Fruit fly (Drosophila melanogaster) whole organism, embryonic: Measurements from ENCODE around the gene CG6287.

ENCODE experiments used
- Abd-B ChIP-seq: fragments of 200-800 bp; sonication (Bioruptor generic); optimal IDR thresholded peaks from 2 replicates; lab custom pipeline; 2018; ENCODE audit warnings: missing biosample characterization, mild to moderate bottlenecking, missing genetic modification characterization, moderate library complexity
- BtbVII ChIP-seq: fragments of 200-800 bp; sonication (Bioruptor generic); optimal IDR thresholded peaks from 3 replicates; lab custom pipeline; 2017; ENCODE audit warnings: missing biosample characterization, mild to moderate bottlenecking, missing genetic modification characterization
- CG10209 ChIP-seq: fragments of 200-800 bp; sonication (Bioruptor generic); optimal IDR thresholded peaks from 3 replicates; lab custom pipeline; 2017; ENCODE audit warnings: missing biosample characterization, mild to moderate bottlenecking, missing genetic modification characterization, missing genetic modification reagents
- CG10462 ChIP-seq: fragments of 200-800 bp; sonication (Bioruptor generic); optimal IDR thresholded peaks from 2 replicates; lab custom pipeline; 2016; ENCODE audit warnings: missing biosample characterization, missing genetic modification characterization
- CG11093 ChIP-seq: fragments of 200-800 bp; sonication (Bioruptor generic); IDR thresholded peaks from 3 replicates; pipeline ENCODE4 v1.3.6; 2022; ENCODE audit warnings: missing biosample characterization, missing genetic modification characterization
- CG12391 ChIP-seq: fragments of 200-800 bp; sonication (Bioruptor generic); optimal IDR thresholded peaks from 3 replicates; lab custom pipeline; 2018; ENCODE audit warnings: missing biosample characterization, mild to moderate bottlenecking, missing genetic modification characterization, moderate library complexity
- CG12769 ChIP-seq: fragments of 200-800 bp; sonication (Bioruptor generic); optimal IDR thresholded peaks from 2 replicates; lab custom pipeline; 2019; ENCODE audit warnings: missing biosample characterization, mild to moderate bottlenecking, missing genetic modification characterization, moderate library complexity
- CG13296 ChIP-seq: fragments of 200-800 bp; sonication (Bioruptor generic); optimal IDR thresholded peaks from 3 replicates; lab custom pipeline; 2018; ENCODE audit warnings: missing biosample characterization, mild to moderate bottlenecking, missing genetic modification characterization
- CG13775 ChIP-seq: fragments of 200-800 bp; sonication (Bioruptor generic); optimal IDR thresholded peaks from 3 replicates; lab custom pipeline; 2017; ENCODE audit warnings: missing biosample characterization, mild to moderate bottlenecking, missing genetic modification characterization
- CG1529 ChIP-seq: fragments of 200-800 bp; sonication (Bioruptor generic); optimal IDR thresholded peaks from 3 replicates; lab custom pipeline; 2018; ENCODE audit warnings: missing biosample characterization, missing genetic modification characterization
- CG17361 ChIP-seq: fragments of 200-800 bp; sonication (Bioruptor generic); IDR thresholded peaks from 3 replicates; pipeline ENCODE4 v1.3.6; 2022; ENCODE audit warnings: missing biosample characterization, missing genetic modification characterization
- CG4707 ChIP-seq: fragments of 200-800 bp; sonication (Bioruptor generic); optimal IDR thresholded peaks from 2 replicates; lab custom pipeline; 2018; ENCODE audit warnings: missing biosample characterization, mild to moderate bottlenecking, missing genetic modification characterization, moderate library complexity
- CG5180 ChIP-seq: fragments of 200-800 bp; sonication (Bioruptor generic); optimal IDR thresholded peaks from 3 replicates; lab custom pipeline; 2017; ENCODE audit warnings: missing biosample characterization, missing genetic modification characterization, mild to moderate bottlenecking, moderate library complexity, missing genetic modification reagents
- CG6175 ChIP-seq: fragments of 200-800 bp; sonication (Bioruptor generic); IDR thresholded peaks from 3 replicates; pipeline ENCODE4 v1.3.6; 2022; ENCODE audit warnings: missing biosample characterization, missing genetic modification characterization
- CG6683 ChIP-seq: fragments of 200-800 bp; sonication (Bioruptor generic); optimal IDR thresholded peaks from 2 replicates; lab custom pipeline; 2017; ENCODE audit warnings: missing biosample characterization, mild to moderate bottlenecking, missing genetic modification characterization, missing genetic modification reagents
- CG7839 ChIP-seq: fragments of 200-800 bp; sonication (Bioruptor generic); optimal IDR thresholded peaks from 3 replicates; lab custom pipeline; 2018; ENCODE audit warnings: missing biosample characterization, mild to moderate bottlenecking, missing genetic modification characterization, moderate library complexity
- CG9932 ChIP-seq: fragments of 200-800 bp; sonication (Bioruptor generic); IDR thresholded peaks from 2 replicates; pipeline ENCODE4 v1.3.6; 2022; ENCODE audit warnings: missing biosample characterization, missing genetic modification characterization
- Doc3 ChIP-seq: fragments of 200-800 bp; sonication (Bioruptor generic); IDR thresholded peaks from 3 replicates; pipeline ENCODE4 v1.3.6; 2022; ENCODE audit warnings: missing biosample characterization, missing genetic modification characterization; ENCODE audit not compliant: partially characterized antibody
- GATAe ChIP-seq: fragments of 200-800 bp; sonication (Bioruptor generic); conservative IDR thresholded peaks from 2 replicates; pipeline ENCODE4 v1.3.6; 2022; ENCODE audit warnings: missing biosample characterization, missing genetic modification characterization
- Hr78 ChIP-seq, 2 experiments: fragments of 200-800 bp in 1 of 2; fragments of >200 bp in 1 of 2; sonication (Bioruptor generic) in 1 of 2; optimal IDR thresholded peaks; 2 replicates each; lab custom pipeline; 2017 to 2019; ENCODE audit warnings: missing biosample characterization in 2 of 2, missing genetic modification characterization in 2 of 2, mild to moderate bottlenecking in 1 of 2, moderate library complexity in 1 of 2
- Nf-YA ChIP-seq: fragments of 200-800 bp; sonication (Bioruptor generic); IDR thresholded peaks from 2 replicates; pipeline ENCODE4 v1.3.6; 2022; ENCODE audit warnings: missing biosample characterization, missing genetic modification characterization
- Ravus ChIP-seq: fragments of 200-800 bp; sonication (Bioruptor generic); IDR thresholded peaks from 2 replicates; pipeline ENCODE4 v1.3.6; 2022; ENCODE audit warnings: missing biosample characterization, missing genetic modification characterization
- Rx ChIP-seq: fragments of 200-800 bp; sonication (Bioruptor generic); IDR thresholded peaks from 2 replicates; pipeline ENCODE4 v1.3.6; 2022; ENCODE audit warnings: missing biosample characterization, missing genetic modification characterization
- Sin3A ChIP-seq: fragments of >200 bp; optimal IDR thresholded peaks from 2 replicates; lab custom pipeline; 2018
- Trl ChIP-seq, 3 experiments: fragments of >200 bp in 2 of 3; fragments of 200-800 bp in 1 of 3; sonication (Bioruptor generic) in 1 of 3; optimal IDR thresholded peaks; 2 replicates in 1 of 3; 3 replicates in 2 of 3; lab custom pipeline; 2016 to 2017; ENCODE audit warnings: missing biosample characterization in 1 of 3, missing genetic modification characterization in 1 of 3
- ab ChIP-seq: fragments of 200-800 bp; sonication (Bioruptor generic); optimal IDR thresholded peaks from 2 replicates; lab custom pipeline; 2016; ENCODE audit warnings: missing biosample characterization, missing genetic modification characterization
- amos ChIP-seq: fragments of 200-800 bp; sonication (Bioruptor generic); IDR thresholded peaks from 2 replicates; pipeline ENCODE4 v1.3.6; 2022; ENCODE audit warnings: missing biosample characterization, missing genetic modification characterization; ENCODE audit not compliant: partially characterized antibody
- bbx ChIP-seq: fragments of 200-800 bp; sonication (Bioruptor generic); IDR thresholded peaks from 2 replicates; pipeline ENCODE4 v1.3.6; 2022; ENCODE audit warnings: missing biosample characterization, missing genetic modification characterization; ENCODE audit not compliant: partially characterized antibody
- bigmax ChIP-seq: fragments of 200-800 bp; sonication (Bioruptor generic); optimal IDR thresholded peaks from 2 replicates; lab custom pipeline; 2018; ENCODE audit warnings: missing biosample characterization, mild to moderate bottlenecking, missing genetic modification characterization
- cato ChIP-seq: fragments of 200-800 bp; sonication (Bioruptor generic); optimal IDR thresholded peaks from 2 replicates; lab custom pipeline; 2016; ENCODE audit warnings: missing biosample characterization, missing genetic modification characterization, borderline replicate concordance
- chinmo ChIP-seq: fragments of 200-800 bp; sonication (Bioruptor generic); IDR thresholded peaks from 4 replicates; pipeline ENCODE4 v1.3.6; 2022; ENCODE audit warnings: missing biosample characterization, missing genetic modification characterization; ENCODE audit not compliant: partially characterized antibody
- disco-r ChIP-seq: fragments of 200-800 bp; sonication (Bioruptor generic); optimal IDR thresholded peaks from 2 replicates; lab custom pipeline; 2016; ENCODE audit warnings: missing biosample characterization, missing genetic modification characterization
- fd64A ChIP-seq: fragments of 200-800 bp; sonication (Bioruptor generic); optimal IDR thresholded peaks from 3 replicates; lab custom pipeline; 2018; ENCODE audit warnings: missing biosample characterization, mild to moderate bottlenecking, missing genetic modification characterization
- gem ChIP-seq: fragments of 200-800 bp; sonication (Bioruptor generic); optimal IDR thresholded peaks from 2 replicates; lab custom pipeline; 2019; ENCODE audit warnings: missing biosample characterization, mild to moderate bottlenecking, missing genetic modification characterization, moderate library complexity
- gfzf ChIP-seq: fragments of 200-800 bp; sonication (Bioruptor generic); optimal IDR thresholded peaks from 2 replicates; lab custom pipeline; 2016; ENCODE audit warnings: missing biosample characterization, mild to moderate bottlenecking, missing genetic modification characterization, moderate library complexity
- grau ChIP-seq: fragments of 200-800 bp; optimal IDR thresholded peaks from 3 replicates; lab custom pipeline; 2019; ENCODE audit warnings: missing biosample characterization, mild to moderate bottlenecking, missing genetic modification characterization, moderate library complexity
- mirr ChIP-seq: fragments of 200-800 bp; sonication (Bioruptor generic); optimal IDR thresholded peaks from 3 replicates; lab custom pipeline; 2018; ENCODE audit warnings: missing biosample characterization, mild to moderate bottlenecking, missing genetic modification characterization
- sd ChIP-seq: fragments of 200-800 bp; sonication (Bioruptor generic); optimal IDR thresholded peaks from 3 replicates; lab custom pipeline; 2018; ENCODE audit warnings: missing biosample characterization, mild to moderate bottlenecking, missing genetic modification characterization, moderate library complexity
- sens ChIP-seq: fragments of 200-800 bp; sonication (Bioruptor generic); peaks from one replicate; lab custom pipeline; 2016; ENCODE audit warnings: missing biosample characterization, missing genetic modification characterization
- seq ChIP-seq: fragments of 200-800 bp; sonication (Bioruptor generic); IDR thresholded peaks from 2 replicates; pipeline ENCODE4 v1.3.6; 2022; ENCODE audit warnings: missing biosample characterization, missing genetic modification characterization
- sna ChIP-seq: fragments of 200-800 bp; sonication (Bioruptor generic); IDR thresholded peaks from 2 replicates; pipeline ENCODE4 v1.3.6; 2022; ENCODE audit warnings: missing biosample characterization, missing genetic modification characterization; ENCODE audit not compliant: partially characterized antibody
- so ChIP-seq: fragments of 200-800 bp; sonication (Bioruptor generic); IDR thresholded peaks from 3 replicates; pipeline ENCODE4 v1.3.6; 2022; ENCODE audit warnings: missing biosample characterization, missing genetic modification characterization
- tio ChIP-seq: fragments of 200-800 bp; sonication (Bioruptor generic); optimal IDR thresholded peaks from 2 replicates; lab custom pipeline; 2017; ENCODE audit warnings: missing biosample characterization, missing genetic modification characterization, inconsistent platforms
- trem ChIP-seq: fragments of 200-800 bp; optimal IDR thresholded peaks from 3 replicates; lab custom pipeline; 2019; ENCODE audit warnings: missing biosample characterization, mild to moderate bottlenecking, missing genetic modification characterization, moderate library complexity
- ttk ChIP-seq: fragments of 200-800 bp; sonication (Bioruptor generic); IDR thresholded peaks from 2 replicates; pipeline ENCODE4 v2.1.2; 2022; ENCODE audit warnings: missing biosample characterization, missing genetic modification characterization
- unc-4 ChIP-seq: fragments of 200-800 bp; sonication (Bioruptor generic); IDR thresholded peaks from 2 replicates; pipeline ENCODE4 v1.3.6; 2022; ENCODE audit warnings: missing biosample characterization, missing genetic modification characterization; ENCODE audit not compliant: partially characterized antibody
- vvl ChIP-seq: fragments of 200-800 bp; sonication (Bioruptor generic); IDR thresholded peaks from 2 replicates; pipeline ENCODE4 v1.3.6; 2022; ENCODE audit warnings: missing biosample characterization, missing genetic modification characterization
- zfh2 ChIP-seq: fragments of 200-800 bp; sonication (Bioruptor generic); optimal IDR thresholded peaks from 2 replicates; lab custom pipeline; 2016; ENCODE audit warnings: missing biosample characterization, missing genetic modification characterization

Gene CG6287

dm6 chr2L:11168684-11169549 lies 13.4 kb upstream of the CG6287 start (continued):
- TF ChIP-seq CG11093 (GFP tag; lab: Robert Waterston, UW) (no peak), mirr (GFP tag; lab: Kevin White, UChicago) (peak; percentile 9), CG10209 (GFP tag; lab: Kevin White, UChicago) (no peak), unc-4 (GFP tag; lab: Robert Waterston, UW) (no peak), CG10462 (GFP tag; lab: Kevin White, UChicago) (no peak), vvl (GFP tag; lab: Robert Waterston, UW) (peak; percentile 35; the same call in 1 of the 2 replicates), zfh2 (GFP tag; lab: Kevin White, UChicago) (no peak), CG4707 (GFP tag; lab: Kevin White, UChicago) (no peak), gem (tag; lab: Kevin White, UChicago) (no peak), CG7839 (tag; lab: Kevin White, UChicago) (no peak), Rx (GFP tag; lab: Robert Waterston, UW) (no peak), ttk (no peak), Ravus (GFP tag; lab: Robert Waterston, UW) (no peak), CG17361 (GFP tag; lab: Robert Waterston, UW) (no peak), trem (no peak), seq (GFP tag; lab: Robert Waterston, UW) (peak; percentile 32; the same call in 1 of the 2 replicates), CG6683 (GFP tag; lab: Kevin White, UChicago) (no peak), amos (GFP tag; lab: Robert Waterston, UW) (no peak), sens (GFP tag; lab: Kevin White, UChicago) (no peak), fd64A (no peak), CG13296 (no peak), disco-r (GFP tag; lab: Kevin White, UChicago) (no peak), Doc3 (GFP tag; lab: Robert Waterston, UW) (0 out of 3 replicates have a peak, but pooled peaks have one; percentile 10), Hr78 (GFP tag; optimal IDR thresholded peaks at IDR 0.05; lab: Kevin White, UChicago) (peak in 1 of 2 experiments; percentile 35), tio (GFP tag; lab: Kevin White, UChicago) (no peak), bbx (GFP tag; lab: Robert Waterston, UW) (no peak), Abd-B (GFP tag; lab: Kevin White, UChicago) (no peak), so (GFP tag; lab: Robert Waterston, UW) (0 out of 3 replicates have a peak, but pooled peaks have one; percentile 20), CG13775 (GFP tag; lab: Kevin White, UChicago) (no peak), grau (tag; lab: Kevin White, UChicago) (no peak), CG5180 (GFP tag; lab: Kevin White, UChicago) (no peak), Nf-YA (no peak), BtbVII (GFP tag; lab: Kevin White, UChicago) (no peak), cato (GFP tag; lab: Kevin White, UChicago) (no peak), bigmax (no peak), CG9932 (GFP tag; lab: Robert Waterston, UW) (no peak), GATAe (GFP tag; lab: Robert Waterston, UW) (no peak), CG12769 (tag; lab: Kevin White, UChicago) (peak; percentile 73), sd (peak; percentile 0), gfzf (GFP tag; lab: Kevin White, UChicago) (no peak), chinmo (GFP tag; lab: Robert Waterston, UW) (no peak), ab (GFP tag; lab: Kevin White, UChicago) (no peak), sna (GFP tag; lab: Robert Waterston, UW) (no peak), CG1529 (GFP tag; lab: Kevin White, UChicago) (no peak), Sin3A (no peak), CG6175 (GFP tag; lab: Robert Waterston, UW) (no peak), Trl (optimal IDR thresholded peaks at IDR 0.05; lab: Kevin White, UChicago) (peak; percentile 66 to 76), Trl (GFP tag; optimal IDR thresholded peaks at IDR 0.05; lab: Kevin White, UChicago) (no peak), CG12391 (tag; lab: Kevin White, UChicago) (no peak)
